Worm (Caenorhabditis elegans) whole organism, young adult: ENCODE results near the gene F37B4.10.

Experiments used
- F22D6.2 ChIP-seq: sonication (generic microtip); optimal IDR thresholded peaks from 2 replicates; lab custom pipeline; 2016; ENCODE audit warnings: mild to moderate bottlenecking, missing genetic modification characterization, missing compliant biosample characterization
- F55B11.4 ChIP-seq: sonication (generic microtip); optimal IDR thresholded peaks from 2 replicates; lab custom pipeline; 2016; ENCODE audit warnings: missing compliant biosample characterization, missing genetic modification characterization, borderline replicate concordance; ENCODE audit not compliant: insufficient read depth
- efl-1 ChIP-seq: fragments of 150-350 bp; optimal IDR thresholded peaks from 2 replicates; lab custom pipeline; 2014; ENCODE audit warnings: missing biosample characterization, missing genetic modification reagents, missing genetic modification characterization
- lin-26 ChIP-seq: fragments of 200-800 bp; sonication (Bioruptor generic); IDR thresholded peaks from 2 replicates; pipeline ENCODE4 v1.3.6; 2022; ENCODE audit warnings: missing genetic modification reagents, missing genetic modification characterization, missing compliant biosample characterization
- madf-6 ChIP-seq: fragments of 200-800 bp; sonication (Bioruptor generic); IDR thresholded peaks from 2 replicates; pipeline ENCODE4 v1.3.6; 2022; ENCODE audit warnings: missing genetic modification reagents, missing genetic modification characterization, missing compliant biosample characterization
- nhr-120 ChIP-seq: fragments of 200-800 bp; sonication (Bioruptor generic); IDR thresholded peaks from 2 replicates; pipeline ENCODE4 v1.3.6; 2022; ENCODE audit warnings: missing genetic modification characterization, missing compliant biosample characterization

- TF ChIP-seq F55B11.4 (tag; lab: Kevin White, UChicago) (no peak), F22D6.2 (no peak), lin-26 (GFP tag; lab: Robert Waterston, UW) (no peak), madf-6 (GFP tag; lab: Robert Waterston, UW) (no peak), nhr-120 (no peak), efl-1 (GFP tag; lab: Kevin White, UChicago) (no peak)
These were observed 14.5 kb upstream of the F37B4.10 start, which contains the start of gene F37B4.15 for ce11 chrV:2891927-2892326.
